Worm (Caenorhabditis elegans): ENCODE data around the gene acp-4.

The acp-4 gene

ce11 chrII:8451425-8451824 is 16.5 kb upstream of the acp-4 start:
- TF ChIP-seq ztf-29 (GFP tag; IDR thresholded peaks at IDR 0.05) (no peak), tab-1 (GFP tag; IDR thresholded peaks at IDR 0.05) (no peak), cog-1 (tag; optimal IDR thresholded peaks at IDR 0.05) (no peak), T22C8.4 (GFP tag; IDR thresholded peaks at IDR 0.05) (no peak), flt-1 (GFP tag; IDR thresholded peaks at IDR 0.05) (no peak), klf-2 (GFP tag; conservative IDR thresholded peaks at IDR 0.05) (no peak), med-1 (GFP tag; optimal IDR thresholded peaks at IDR 0.05; ENCODE audit: insufficient read depth) (no peak), ref-1 (GFP tag; conservative IDR thresholded peaks at IDR 0.05) (no peak), ztf-23 (GFP tag; IDR thresholded peaks at IDR 0.05) (no peak)

- TF ChIP-seq T22C8.4 (GFP tag; IDR thresholded peaks at IDR 0.05) (no peak), ztf-29 (GFP tag; IDR thresholded peaks at IDR 0.05) (no peak), ref-1 (GFP tag; conservative IDR thresholded peaks at IDR 0.05) (no peak), tab-1 (GFP tag; IDR thresholded peaks at IDR 0.05) (no peak), ztf-23 (GFP tag; IDR thresholded peaks at IDR 0.05) (no peak), cog-1 (tag; optimal IDR thresholded peaks at IDR 0.05) (no peak), med-1 (GFP tag; optimal IDR thresholded peaks at IDR 0.05; ENCODE audit: insufficient read depth) (no peak), klf-2 (GFP tag; conservative IDR thresholded peaks at IDR 0.05) (no peak), flt-1 (GFP tag; IDR thresholded peaks at IDR 0.05) (no peak)
Measured at ce11 chrII:8450750-8451149, 15.8 kb upstream of the acp-4 start.

ce11 chrII:8449660-8450118 is 14.8 kb upstream of the acp-4 start, which contains the start of gene F22B5.4:
Gene F22B5.4, plus strand, starts transcription at chrII:8449710.
- TF ChIP-seq ztf-29 (GFP tag; IDR thresholded peaks at IDR 0.05) = no peak
- TF ChIP-seq ztf-23 (GFP tag; IDR thresholded peaks at IDR 0.05) = no peak
- no peak for TF ChIP-seq cog-1 (tag; optimal IDR thresholded peaks at IDR 0.05)
- no peak for TF ChIP-seq med-1 (GFP tag; optimal IDR thresholded peaks at IDR 0.05; ENCODE audit: insufficient read depth)
- TF ChIP-seq klf-2 (GFP tag; conservative IDR thresholded peaks at IDR 0.05) = no peak
- no peak for TF ChIP-seq flt-1 (GFP tag; IDR thresholded peaks at IDR 0.05)
- TF ChIP-seq tab-1 (GFP tag; IDR thresholded peaks at IDR 0.05) = no peak

ce11 chrII:8446731-8447130 is 11.8 kb upstream of the acp-4 start, which contains the start of gene cut-3:
Gene cut-3, minus strand, starts transcription at chrII:8446831.
- TF ChIP-seq T22C8.4 (GFP tag; IDR thresholded peaks at IDR 0.05) (no peak), ztf-23 (GFP tag; IDR thresholded peaks at IDR 0.05) (no peak), ref-1 (GFP tag; conservative IDR thresholded peaks at IDR 0.05) (no peak), flt-1 (GFP tag; IDR thresholded peaks at IDR 0.05) (no peak), klf-2 (GFP tag; conservative IDR thresholded peaks at IDR 0.05) (no peak), med-1 (GFP tag; optimal IDR thresholded peaks at IDR 0.05; ENCODE audit: insufficient read depth) (no peak), cog-1 (tag; optimal IDR thresholded peaks at IDR 0.05) (no peak)

DNA sequence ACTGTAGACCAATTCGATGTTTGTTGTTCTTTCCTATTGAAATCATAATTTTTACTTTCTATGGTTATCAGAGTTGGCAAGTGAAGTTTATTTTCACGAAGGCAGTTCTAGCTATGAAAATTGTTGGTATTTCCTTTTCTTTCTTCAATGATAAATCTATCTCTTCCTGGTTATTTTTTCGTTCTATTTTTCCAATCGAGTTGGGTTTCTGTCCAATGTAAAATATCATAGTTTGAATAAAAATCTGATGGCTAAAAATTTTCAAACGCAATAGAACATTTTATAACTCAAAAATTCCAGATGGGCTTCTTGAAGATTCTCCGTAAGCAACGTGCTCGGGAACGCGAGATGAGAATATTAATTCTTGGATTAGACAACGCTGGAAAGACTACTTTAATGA is 9.1 kb upstream of the acp-4 start, which contains the start of gene evl-20:
evl-20 (plus strand) TSS at position 301 of the 400 bp plus-strand sequence.
- TF ChIP-seq T22C8.4 (GFP tag; IDR thresholded peaks at IDR 0.05) = no peak
- TF ChIP-seq klf-2 (GFP tag; conservative IDR thresholded peaks at IDR 0.05) = no peak
- TF ChIP-seq cog-1 (tag; optimal IDR thresholded peaks at IDR 0.05) = no peak
- no peak for TF ChIP-seq flt-1 (GFP tag; IDR thresholded peaks at IDR 0.05)
- TF ChIP-seq ztf-23 (GFP tag; IDR thresholded peaks at IDR 0.05) = no peak
- TF ChIP-seq med-1 (GFP tag; optimal IDR thresholded peaks at IDR 0.05; ENCODE audit: insufficient read depth) = no peak
- no peak for TF ChIP-seq tab-1 (GFP tag; IDR thresholded peaks at IDR 0.05)
- TF ChIP-seq ref-1 (GFP tag; conservative IDR thresholded peaks at IDR 0.05) = no peak
- no peak for TF ChIP-seq ztf-29 (GFP tag; IDR thresholded peaks at IDR 0.05)

ce11 chrII:8442717-8443223 is 7.9 kb upstream of the acp-4 start, which contains the start of gene eif-3.G:
Gene eif-3.G, plus strand, starts transcription at chrII:8442767.
- TF ChIP-seq klf-2 (GFP tag; conservative IDR thresholded peaks at IDR 0.05) (no peak), ref-1 (GFP tag; conservative IDR thresholded peaks at IDR 0.05) (no peak), med-1 (GFP tag; optimal IDR thresholded peaks at IDR 0.05; ENCODE audit: insufficient read depth) (no peak), cog-1 (tag; optimal IDR thresholded peaks at IDR 0.05) (no peak), T22C8.4 (GFP tag; IDR thresholded peaks at IDR 0.05) (no peak), ztf-29 (GFP tag; IDR thresholded peaks at IDR 0.05) (no peak), ztf-23 (GFP tag; IDR thresholded peaks at IDR 0.05) (no peak), tab-1 (GFP tag; IDR thresholded peaks at IDR 0.05) (no peak), flt-1 (GFP tag; IDR thresholded peaks at IDR 0.05) (no peak)

- TF ChIP-seq T22C8.4 (GFP tag; IDR thresholded peaks at IDR 0.05) (no peak), ztf-23 (GFP tag; IDR thresholded peaks at IDR 0.05) (no peak), med-1 (GFP tag; optimal IDR thresholded peaks at IDR 0.05; ENCODE audit: insufficient read depth) (no peak), tab-1 (GFP tag; IDR thresholded peaks at IDR 0.05) (no peak)
Measured at ce11 chrII:8442176-8442575, 7.3 kb upstream of the acp-4 start.

ce11 chrII:8441519-8441918 is 6.6 kb upstream of the acp-4 start:
- TF ChIP-seq cog-1 (tag; optimal IDR thresholded peaks at IDR 0.05) (no peak), ztf-29 (GFP tag; IDR thresholded peaks at IDR 0.05) (no peak), tab-1 (GFP tag; IDR thresholded peaks at IDR 0.05) (no peak), ref-1 (GFP tag; conservative IDR thresholded peaks at IDR 0.05) (no peak), ztf-23 (GFP tag; IDR thresholded peaks at IDR 0.05) (no peak), flt-1 (GFP tag; IDR thresholded peaks at IDR 0.05) (no peak)

- TF ChIP-seq ztf-29 (GFP tag; IDR thresholded peaks at IDR 0.05) (no peak), cog-1 (tag; optimal IDR thresholded peaks at IDR 0.05) (no peak), ref-1 (GFP tag; conservative IDR thresholded peaks at IDR 0.05) (no peak), med-1 (GFP tag; optimal IDR thresholded peaks at IDR 0.05; ENCODE audit: insufficient read depth) (no peak), flt-1 (GFP tag; IDR thresholded peaks at IDR 0.05) (no peak), T22C8.4 (GFP tag; IDR thresholded peaks at IDR 0.05) (no peak), ztf-23 (GFP tag; IDR thresholded peaks at IDR 0.05) (no peak), klf-2 (GFP tag; conservative IDR thresholded peaks at IDR 0.05) (no peak), tab-1 (GFP tag; IDR thresholded peaks at IDR 0.05) (no peak)
Measured at ce11 chrII:8440792-8441191, 5.9 kb upstream of the acp-4 start.

ce11 chrII:8440097-8440496 is 5.2 kb upstream of the acp-4 start:
- TF ChIP-seq ztf-23 (GFP tag; IDR thresholded peaks at IDR 0.05) (no peak), klf-2 (GFP tag; conservative IDR thresholded peaks at IDR 0.05) (no peak), ref-1 (GFP tag; conservative IDR thresholded peaks at IDR 0.05) (no peak), cog-1 (tag; optimal IDR thresholded peaks at IDR 0.05) (no peak), flt-1 (GFP tag; IDR thresholded peaks at IDR 0.05) (no peak), med-1 (GFP tag; optimal IDR thresholded peaks at IDR 0.05; ENCODE audit: insufficient read depth) (no peak), ztf-29 (GFP tag; IDR thresholded peaks at IDR 0.05) (no peak), T22C8.4 (GFP tag; IDR thresholded peaks at IDR 0.05) (no peak), tab-1 (GFP tag; IDR thresholded peaks at IDR 0.05) (no peak)
